Fruit fly (Drosophila melanogaster): Measurements from ENCODE around the gene CG17734.

The CG17734 gene

dm6 chr3R:11214449-11214950 lies 29.3 kb downstream of the CG17734 start, which contains the start of gene ZnT86D (continued):
- TF ChIP-seq CG5180 (GFP tag; optimal IDR thresholded peaks at IDR 0.05) (peak; percentile 36), Chrac-16 (GFP tag; optimal IDR thresholded peaks at IDR 0.05) (peak; percentile 33), CG15696 (tag; optimal IDR thresholded peaks at IDR 0.05) (peak; percentile 55), CG10209 (GFP tag; optimal IDR thresholded peaks at IDR 0.05) (peak; percentile 53), MTF-1 (GFP tag; optimal IDR thresholded peaks at IDR 0.05; ENCODE audit: borderline replicate concordance) (no peak), toy (GFP tag; IDR thresholded peaks at IDR 0.05) (no peak), aop (GFP tag; IDR thresholded peaks at IDR 0.05) (no peak), Asciz (GFP tag; optimal IDR thresholded peaks at IDR 0.05) (peak; percentile 5), CG3281 (GFP tag; optimal IDR thresholded peaks at IDR 0.05) (peak; percentile 66), HLH54F (GFP tag; optimal IDR thresholded peaks at IDR 0.05) (peak; percentile 75), CG13287 (GFP tag; IDR thresholded peaks at IDR 0.05; ENCODE audit: partially characterized antibody) (no peak), Hey (tag; optimal IDR thresholded peaks at IDR 0.05) (no peak), CG8388 (GFP tag; optimal IDR thresholded peaks at IDR 0.05) (peak; percentile 39), CG9876 (GFP tag; optimal IDR thresholded peaks at IDR 0.05) (no peak), ken (GFP tag; IDR thresholded peaks at IDR 0.05) (0 out of 3 replicates have a peak, but pooled peaks have one; percentile 4), CG8924 (tag; optimal IDR thresholded peaks at IDR 0.05) (peak; percentile 69), CG6854 (GFP tag; optimal IDR thresholded peaks at IDR 0.05) (no peak), CG2678 (tag; optimal IDR thresholded peaks at IDR 0.05) (peak; percentile 83), nau (GFP tag; optimal IDR thresholded peaks at IDR 0.05) (no peak), Bdp1 (GFP tag; optimal IDR thresholded peaks at IDR 0.05) (no peak), CG17568 (GFP tag; optimal IDR thresholded peaks at IDR 0.05) (peak; percentile 58), ERR (GFP tag; optimal IDR thresholded peaks at IDR 0.05) (no peak), jing (GFP tag; optimal IDR thresholded peaks at IDR 0.05) (no peak), NK7.1 (GFP tag; optimal IDR thresholded peaks at IDR 0.05) (peak; percentile 39), emc (GFP tag; optimal IDR thresholded peaks at IDR 0.05) (peak; percentile 59), disco-r (GFP tag; optimal IDR thresholded peaks at IDR 0.05) (no peak), BtbVII (GFP tag; optimal IDR thresholded peaks at IDR 0.05) (no peak), CG18599 (GFP tag; optimal IDR thresholded peaks at IDR 0.05) (peak; percentile 78), NC2α (GFP tag; optimal IDR thresholded peaks at IDR 0.05) (no peak), Antp (GFP tag; optimal IDR thresholded peaks at IDR 0.05) (peak; percentile 49), chn (GFP tag; optimal IDR thresholded peaks at IDR 0.05) (no peak), CG16815 (GFP tag; optimal IDR thresholded peaks at IDR 0.05) (peak; percentile 49), CG17612 (GFP tag; IDR thresholded peaks at IDR 0.05) (no peak), CG11093 (GFP tag; IDR thresholded peaks at IDR 0.05) (no peak), CG4707 (GFP tag; optimal IDR thresholded peaks at IDR 0.05) (no peak), bab2 (GFP tag; optimal IDR thresholded peaks at IDR 0.05) (peak; percentile 49), CG1832 (GFP tag; optimal IDR thresholded peaks at IDR 0.05) (no peak), CG13424 (tag; optimal IDR thresholded peaks at IDR 0.05) (peak; percentile 79), HHEX (GFP tag; optimal IDR thresholded peaks at IDR 0.05) (peak; percentile 33), CG6813 (GFP tag; optimal IDR thresholded peaks at IDR 0.05) (no peak), br (optimal IDR thresholded peaks at IDR 0.05) (no peak), CG12744 (GFP tag; optimal IDR thresholded peaks at IDR 0.05) (peak; percentile 1), CG6683 (GFP tag; optimal IDR thresholded peaks at IDR 0.05) (peak; percentile 22), CG18764 (GFP tag; optimal IDR thresholded peaks at IDR 0.05) (no peak), Nf-YA (GFP tag; IDR thresholded peaks at IDR 0.05) (no peak), CG17186 (GFP tag; optimal IDR thresholded peaks at IDR 0.05) (no peak), HLHmδ (GFP tag; optimal IDR thresholded peaks at IDR 0.05) (no peak), row (GFP tag; IDR thresholded peaks at IDR 0.05) (peak; percentile 98), CG7745 (tag; optimal IDR thresholded peaks at IDR 0.05) (no peak), zen2 (GFP tag; IDR thresholded peaks at IDR 0.05; ENCODE audit: partially characterized antibody) (no peak)
